Worm (Caenorhabditis elegans): Measurements from ENCODE around the gene F09C6.15.

DNA sequence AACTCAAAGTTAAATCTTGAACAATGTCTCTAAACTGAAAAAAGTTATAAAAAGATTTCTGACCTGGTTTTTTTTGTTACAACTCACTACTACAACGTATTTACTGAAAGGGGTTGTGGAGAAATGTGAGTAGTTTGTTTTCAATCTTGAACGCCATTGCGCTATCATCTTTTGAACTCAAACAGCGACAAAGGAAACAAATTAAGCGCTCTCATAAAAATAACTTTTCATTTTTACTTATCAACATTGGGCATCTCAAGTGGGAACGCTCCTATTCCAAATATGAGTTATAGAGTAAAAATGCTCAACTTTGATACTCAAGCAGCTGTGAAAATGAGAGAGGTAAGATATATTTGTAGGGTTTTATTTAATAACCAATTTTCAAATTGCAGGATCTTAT, at the start of gene F09C6.15:
- TF ChIP-seq F26F4.8 (GFP tag; conservative IDR thresholded peaks at IDR 0.05) = no peak
- no peak for TF ChIP-seq ama-1 (optimal IDR thresholded peaks at IDR 0.05)
- no peak for TF ChIP-seq ceh-20 (GFP tag; IDR thresholded peaks at IDR 0.05)
- no peak for TF ChIP-seq unc-39 (tag; optimal IDR thresholded peaks at IDR 0.05)
- no peak for TF ChIP-seq lin-39 (tag; optimal IDR thresholded peaks at IDR 0.05)
